Worm (Caenorhabditis elegans) whole organism, L4/young adult: ENCODE measurements around the gene srh-1.

Source experiments
- dao-5 ChIP-seq: sonication (generic microtip); optimal IDR thresholded peaks from 2 replicates; lab custom pipeline; 2016; ENCODE audit warnings: missing genotype, missing genetic modification characterization, moderate library complexity, missing compliant biosample characterization
- him-1 ChIP-seq: sonication (generic microtip); optimal IDR thresholded peaks from 2 replicates; lab custom pipeline; 2016; ENCODE audit warnings: missing genotype, missing genetic modification reagents, missing genetic modification characterization, missing compliant biosample characterization

ce11 chrV:11462963-11463453 lies 22.6 kb upstream of the srh-1 start, which contains the start of gene zipt-16:
- no peak for TF ChIP-seq dao-5 (tag; lab: Kevin White, UChicago)
- no peak for TF ChIP-seq him-1 (tag; lab: Kevin White, UChicago)
